Fruit fly (Drosophila melanogaster) whole organism, embryonic: ENCODE results near the gene CG6126.

Experiments used
- Atf-2 ChIP-seq: fragments of 200-800 bp; sonication (Bioruptor generic); optimal IDR thresholded peaks from 2 replicates; lab custom pipeline; 2016; ENCODE audit warnings: missing biosample characterization, missing genetic modification characterization
- Blimp-1 ChIP-seq: fragments of 200-800 bp; sonication (Bioruptor generic); optimal IDR thresholded peaks from 3 replicates; lab custom pipeline; 2018; ENCODE audit warnings: missing biosample characterization, missing genetic modification characterization, mild to moderate bottlenecking, moderate library complexity, missing genetic modification reagents
- BtbVII ChIP-seq: fragments of 200-800 bp; sonication (Bioruptor generic); optimal IDR thresholded peaks from 3 replicates; lab custom pipeline; 2017; ENCODE audit warnings: missing biosample characterization, mild to moderate bottlenecking, missing genetic modification characterization
- CG10462 ChIP-seq: fragments of 200-800 bp; sonication (Bioruptor generic); optimal IDR thresholded peaks from 2 replicates; lab custom pipeline; 2016; ENCODE audit warnings: missing biosample characterization, missing genetic modification characterization
- CG10543 ChIP-seq: fragments of 200-800 bp; sonication (Bioruptor generic); optimal IDR thresholded peaks from 3 replicates; lab custom pipeline; 2017; ENCODE audit warnings: missing biosample characterization, mild to moderate bottlenecking, missing genetic modification characterization, moderate library complexity
- CG10959 ChIP-seq: fragments of 200-800 bp; sonication (Bioruptor generic); IDR thresholded peaks from 2 replicates; pipeline ENCODE4 v1.3.6; 2022; ENCODE audit warnings: missing biosample characterization, missing genetic modification characterization
- CG13624 ChIP-seq: fragments of 200-800 bp; sonication (Bioruptor generic); optimal IDR thresholded peaks from 2 replicates; lab custom pipeline; 2016; ENCODE audit warnings: missing biosample characterization, missing genetic modification characterization
- CG13775 ChIP-seq: fragments of 200-800 bp; sonication (Bioruptor generic); optimal IDR thresholded peaks from 3 replicates; lab custom pipeline; 2017; ENCODE audit warnings: missing biosample characterization, mild to moderate bottlenecking, missing genetic modification characterization
- CG13894 ChIP-seq: fragments of 200-800 bp; sonication (Bioruptor generic); optimal IDR thresholded peaks from 3 replicates; lab custom pipeline; 2018; ENCODE audit warnings: missing biosample characterization, mild to moderate bottlenecking, missing genetic modification characterization, moderate library complexity
- CG14710 ChIP-seq: fragments of 200-800 bp; sonication (Bioruptor generic); optimal IDR thresholded peaks from 3 replicates; lab custom pipeline; 2019; ENCODE audit warnings: missing biosample characterization, mild to moderate bottlenecking, missing genetic modification characterization, moderate library complexity
- CG17385 ChIP-seq: fragments of 200-800 bp; sonication (Bioruptor generic); optimal IDR thresholded peaks from 3 replicates; lab custom pipeline; 2018; ENCODE audit warnings: missing biosample characterization, mild to moderate bottlenecking, missing genetic modification characterization
- CG17802 ChIP-seq: fragments of 200-800 bp; sonication (Bioruptor generic); optimal IDR thresholded peaks from 2 replicates; lab custom pipeline; 2018; ENCODE audit warnings: missing biosample characterization, mild to moderate bottlenecking, missing genetic modification characterization, moderate library complexity
- CG18599 ChIP-seq: fragments of 200-800 bp; sonication (Bioruptor generic); optimal IDR thresholded peaks from 3 replicates; lab custom pipeline; 2017; ENCODE audit warnings: missing biosample characterization, missing genetic modification characterization, mild to moderate bottlenecking, moderate library complexity, missing genetic modification reagents
- CG2120 ChIP-seq: fragments of 200-800 bp; sonication (Bioruptor generic); optimal IDR thresholded peaks from 3 replicates; lab custom pipeline; 2016; ENCODE audit warnings: missing biosample characterization, missing genetic modification characterization
- CG30020 ChIP-seq: fragments of 200-800 bp; optimal IDR thresholded peaks from 2 replicates; lab custom pipeline; 2019; ENCODE audit warnings: missing biosample characterization, mild to moderate bottlenecking, missing genetic modification characterization, moderate library complexity
- CG4328 ChIP-seq: fragments of 200-800 bp; sonication (Bioruptor generic); optimal IDR thresholded peaks from 3 replicates; lab custom pipeline; 2017; ENCODE audit warnings: missing biosample characterization, missing genetic modification reagents, missing genetic modification characterization
- CG7271 ChIP-seq: fragments of 200-800 bp; sonication (Bioruptor generic); optimal IDR thresholded peaks from 2 replicates; lab custom pipeline; 2018; ENCODE audit warnings: missing biosample characterization, mild to moderate bottlenecking, missing genetic modification characterization, moderate library complexity
- CG8478 ChIP-seq: fragments of >200 bp; optimal IDR thresholded peaks from 2 replicates; lab custom pipeline; 2018
- CG9215 ChIP-seq: fragments of 200-800 bp; sonication (Bioruptor generic); IDR thresholded peaks from 2 replicates; pipeline ENCODE4 v1.3.6; 2022; ENCODE audit warnings: missing biosample characterization, missing genetic modification characterization
- E2f1 ChIP-seq: fragments of 200-800 bp; sonication (Bioruptor generic); IDR thresholded peaks from 2 replicates; pipeline ENCODE4 v1.3.6; 2022; ENCODE audit warnings: missing biosample characterization, missing genetic modification characterization
- ERR ChIP-seq: fragments of 200-800 bp; sonication (Bioruptor generic); optimal IDR thresholded peaks from 2 replicates; lab custom pipeline; 2016; ENCODE audit warnings: missing biosample characterization, missing genetic modification characterization
- Fer2 ChIP-seq: fragments of 200-800 bp; sonication (Bioruptor generic); optimal IDR thresholded peaks from 2 replicates; lab custom pipeline; 2018; ENCODE audit warnings: missing biosample characterization, mild to moderate bottlenecking, missing genetic modification characterization, moderate library complexity
- H2.0 ChIP-seq: fragments of 200-800 bp; sonication (Bioruptor generic); IDR thresholded peaks from 2 replicates; pipeline ENCODE4 v1.3.6; 2022; ENCODE audit warnings: missing biosample characterization, missing genetic modification characterization
- HLHmδ ChIP-seq: fragments of 200-800 bp; sonication (Bioruptor generic); optimal IDR thresholded peaks from 2 replicates; lab custom pipeline; 2018; ENCODE audit warnings: missing biosample characterization, mild to moderate bottlenecking, missing genetic modification characterization, moderate library complexity
- Hey ChIP-seq: fragments of 200-800 bp; sonication (Bioruptor generic); optimal IDR thresholded peaks from 3 replicates; lab custom pipeline; 2018; ENCODE audit warnings: missing biosample characterization, mild to moderate bottlenecking, missing genetic modification characterization
- Hmr ChIP-seq: fragments of 200-800 bp; sonication (Bioruptor generic); optimal IDR thresholded peaks from 3 replicates; lab custom pipeline; 2017; ENCODE audit warnings: mild to moderate bottlenecking, missing biosample characterization, missing genetic modification reagents, missing genetic modification characterization
- Pdp1 ChIP-seq, 2 experiments: fragments of 200-800 bp; sonication (Bioruptor generic); optimal IDR thresholded peaks; 3 replicates each; lab custom pipeline; 2016; ENCODE audit warnings: missing biosample characterization in 2 of 2, missing genetic modification characterization in 2 of 2, mild to moderate bottlenecking in 1 of 2, moderate library complexity in 1 of 2
- Six4 ChIP-seq: fragments of 200-800 bp; sonication (Bioruptor generic); optimal IDR thresholded peaks from 2 replicates; lab custom pipeline; 2016; ENCODE audit warnings: missing biosample characterization, missing genetic modification characterization
- chinmo ChIP-seq: fragments of 200-800 bp; sonication (Bioruptor generic); IDR thresholded peaks from 4 replicates; pipeline ENCODE4 v1.3.6; 2022; ENCODE audit warnings: missing biosample characterization, missing genetic modification characterization; ENCODE audit not compliant: partially characterized antibody
- corto ChIP-seq: fragments of 200-800 bp; sonication (Bioruptor generic); optimal IDR thresholded peaks from 2 replicates; lab custom pipeline; 2016; ENCODE audit warnings: missing biosample characterization, mild to moderate bottlenecking, missing genetic modification characterization, moderate library complexity
- danr ChIP-seq: fragments of 200-800 bp; sonication (Bioruptor generic); IDR thresholded peaks from 2 replicates; pipeline ENCODE4 v1.3.6; 2022; ENCODE audit warnings: missing biosample characterization, missing genetic modification characterization
- exex ChIP-seq: fragments of 200-800 bp; sonication (Bioruptor generic); optimal IDR thresholded peaks from 4 replicates; lab custom pipeline; 2018; ENCODE audit warnings: missing biosample characterization, mild to moderate bottlenecking, missing genetic modification characterization, moderate library complexity
- fd96Cb ChIP-seq: fragments of 200-800 bp; sonication (Bioruptor generic); optimal IDR thresholded peaks from 2 replicates; lab custom pipeline; 2018; ENCODE audit warnings: missing biosample characterization, mild to moderate bottlenecking, missing genetic modification characterization, moderate library complexity
- grn ChIP-seq: fragments of 200-800 bp; sonication (Bioruptor generic); optimal IDR thresholded peaks from 3 replicates; lab custom pipeline; 2017; ENCODE audit warnings: missing biosample characterization, missing genetic modification characterization
- her ChIP-seq: fragments of 200-800 bp; sonication (Bioruptor generic); optimal IDR thresholded peaks from 2 replicates; lab custom pipeline; 2016; ENCODE audit warnings: missing biosample characterization, missing genetic modification characterization
- knrl ChIP-seq: fragments of 200-800 bp; sonication (Bioruptor generic); IDR thresholded peaks from 3 replicates; pipeline ENCODE4 v1.3.6; 2022; ENCODE audit warnings: missing biosample characterization, missing genetic modification characterization; ENCODE audit not compliant: partially characterized antibody
- lab ChIP-seq: fragments of 200-800 bp; sonication (Bioruptor generic); optimal IDR thresholded peaks from 3 replicates; lab custom pipeline; 2017; ENCODE audit warnings: missing biosample characterization, missing genetic modification characterization, mild to moderate bottlenecking, moderate library complexity, missing genetic modification reagents
- mirr ChIP-seq: fragments of 200-800 bp; sonication (Bioruptor generic); optimal IDR thresholded peaks from 3 replicates; lab custom pipeline; 2018; ENCODE audit warnings: missing biosample characterization, mild to moderate bottlenecking, missing genetic modification characterization
- nerfin-2 ChIP-seq: fragments of 200-800 bp; sonication (Bioruptor generic); IDR thresholded peaks from 2 replicates; pipeline ENCODE4 v1.3.6; 2022; ENCODE audit warnings: missing biosample characterization, missing genetic modification characterization; ENCODE audit not compliant: partially characterized antibody
- oc ChIP-seq: fragments of 200-800 bp; sonication (Bioruptor generic); optimal IDR thresholded peaks from 2 replicates; lab custom pipeline; 2018; ENCODE audit warnings: missing biosample characterization, mild to moderate bottlenecking, missing genetic modification characterization, moderate library complexity
- schlank ChIP-seq: fragments of 200-800 bp; sonication (Bioruptor generic); optimal IDR thresholded peaks from 2 replicates; lab custom pipeline; 2018; ENCODE audit warnings: missing biosample characterization, mild to moderate bottlenecking, missing genetic modification characterization
- sd ChIP-seq: fragments of 200-800 bp; sonication (Bioruptor generic); optimal IDR thresholded peaks from 3 replicates; lab custom pipeline; 2018; ENCODE audit warnings: missing biosample characterization, mild to moderate bottlenecking, missing genetic modification characterization, moderate library complexity
- sisA ChIP-seq: fragments of 200-800 bp; sonication (Bioruptor generic); IDR thresholded peaks from 2 replicates; pipeline ENCODE4 v1.3.6; 2022; ENCODE audit warnings: missing biosample characterization, missing genetic modification characterization
- slp2 ChIP-seq: fragments of 200-800 bp; sonication (Bioruptor generic); optimal IDR thresholded peaks from 2 replicates; lab custom pipeline; 2016; ENCODE audit warnings: missing biosample characterization, missing genetic modification characterization
- sr ChIP-seq: fragments of 200-800 bp; sonication (Bioruptor generic); IDR thresholded peaks from 3 replicates; pipeline ENCODE4 v1.3.6; 2022; ENCODE audit warnings: missing biosample characterization, missing genetic modification characterization
- z ChIP-seq: fragments of 200-800 bp; sonication (Bioruptor generic); IDR thresholded peaks from 3 replicates; pipeline ENCODE4 v1.3.6; 2022; ENCODE audit warnings: missing biosample characterization, missing genetic modification characterization

CG6126 gene

DNA sequence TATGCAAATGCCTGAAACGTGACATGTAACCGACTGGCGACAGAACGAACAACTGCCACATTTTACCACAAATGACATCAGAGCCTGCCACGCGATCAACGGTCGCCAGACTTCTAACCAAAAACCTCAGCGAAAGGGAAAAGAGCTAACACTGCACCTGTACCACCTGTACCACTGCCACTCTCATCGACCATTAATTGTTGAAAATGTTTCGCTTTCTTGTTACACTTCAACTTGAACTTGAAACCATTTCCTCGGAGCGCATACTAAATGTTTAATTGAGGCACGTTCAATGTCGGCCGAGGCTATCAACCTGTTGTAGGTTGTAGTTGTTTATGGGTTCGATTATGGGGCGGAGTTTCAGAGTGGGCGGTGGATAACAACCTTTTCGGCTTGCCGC is 26.4 kb downstream of the CG6126 start:
- TF ChIP-seq CG7271 (tag; lab: Kevin White, UChicago) (no peak), ERR (GFP tag; lab: Kevin White, UChicago) (no peak), Blimp-1 (peak; percentile 64), CG8478 (lab: Kevin White, UChicago) (peak; percentile 66), CG10959 (GFP tag; lab: Robert Waterston, UW) (no peak), Fer2 (tag; lab: Kevin White, UChicago) (no peak), E2f1 (GFP tag; lab: Robert Waterston, UW) (no peak), CG30020 (tag; lab: Kevin White, UChicago) (no peak)

dm6 chr3R:16173500-16173899 is 29.4 kb downstream of the CG6126 start:
- TF ChIP-seq exex (tag; lab: Kevin White, UChicago) (peak; percentile 91), CG17385 (GFP tag; lab: Kevin White, UChicago) (peak; percentile 22), mirr (GFP tag; lab: Kevin White, UChicago) (peak; percentile 90), HLHmδ (GFP tag; lab: Kevin White, UChicago) (no peak)

DNA sequence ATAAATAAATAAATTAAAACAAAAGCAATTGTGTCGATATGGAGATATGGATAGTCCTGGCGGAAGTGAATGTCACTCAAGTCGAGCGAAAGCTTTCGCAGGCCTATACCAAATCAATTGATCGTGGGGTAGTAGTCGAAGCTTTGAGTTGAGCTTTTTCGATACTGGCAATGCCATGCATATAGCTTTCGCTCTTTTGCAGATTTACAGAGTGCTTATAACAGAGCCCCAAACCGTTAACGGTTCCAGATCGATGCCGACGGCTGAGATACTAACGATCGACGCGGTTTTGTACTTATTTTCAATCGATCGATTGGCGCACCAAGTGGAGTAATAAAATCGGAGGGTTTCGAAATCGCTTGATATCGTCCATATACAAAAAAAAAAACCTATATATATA is 31.1 kb downstream of the CG6126 start, which contains the start of gene CG8925:
CG8925 (plus strand) TSS at position 245 of the 400 bp plus-strand sequence.
- TF ChIP-seq oc (tag; lab: Kevin White, UChicago): no peak
- no peak for TF ChIP-seq CG13894 (tag; lab: Kevin White, UChicago)
- TF ChIP-seq z: peak; percentile 89
- TF ChIP-seq Six4 (GFP tag; lab: Kevin White, UChicago): no peak
- TF ChIP-seq Hey (tag; lab: Kevin White, UChicago): no peak
- no peak for TF ChIP-seq CG13775 (GFP tag; lab: Kevin White, UChicago)
- peak; percentile 69 for TF ChIP-seq CG9215 (GFP tag; lab: Robert Waterston, UW)
- TF ChIP-seq danr: no peak
- TF ChIP-seq sisA: no peak
- no peak for TF ChIP-seq CG10462 (GFP tag; lab: Kevin White, UChicago)
- TF ChIP-seq grn (GFP tag; lab: Kevin White, UChicago): peak; percentile 21
- peak; percentile 69; the same call in 1 of the 4 replicates for TF ChIP-seq chinmo (GFP tag; lab: Robert Waterston, UW)

dm6 chr3R:16168088-16168487 is 34.8 kb downstream of the CG6126 start:
- no peak for TF ChIP-seq corto (GFP tag; lab: Kevin White, UChicago)
- TF ChIP-seq Pdp1 (GFP tag; optimal IDR thresholded peaks at IDR 0.05; lab: Kevin White, UChicago): no peak
- TF ChIP-seq sd (tag; lab: Kevin White, UChicago): peak; percentile 27
- peak; percentile 39 for TF ChIP-seq schlank
- no peak for TF ChIP-seq Atf-2
- TF ChIP-seq BtbVII (GFP tag; lab: Kevin White, UChicago): no peak
- no peak for TF ChIP-seq CG2120 (GFP tag; lab: Kevin White, UChicago)
- TF ChIP-seq CG13624: no peak
- no peak for TF ChIP-seq fd96Cb (tag; lab: Kevin White, UChicago)
- TF ChIP-seq slp2 (GFP tag; lab: Kevin White, UChicago): no peak
- peak; percentile 5 for TF ChIP-seq CG4328 (GFP tag; lab: Kevin White, UChicago)
- no peak for TF ChIP-seq her (GFP tag; lab: Kevin White, UChicago)
- no peak for TF ChIP-seq nerfin-2 (GFP tag; lab: Robert Waterston, UW)
- no peak for TF ChIP-seq CG14710
- TF ChIP-seq CG10543: peak; percentile 21
- peak; percentile 64 for TF ChIP-seq lab
- TF ChIP-seq CG17802 (tag; lab: Kevin White, UChicago): no peak
- 0 out of 3 replicates have a peak, but pooled peaks have one; percentile 14 for TF ChIP-seq sr (GFP tag; lab: Robert Waterston, UW)
- peak; percentile 72 for TF ChIP-seq CG18599
- TF ChIP-seq knrl: no peak
- peak; percentile 19 for TF ChIP-seq Hmr (GFP tag; lab: Kevin White, UChicago)
- TF ChIP-seq H2.0 (GFP tag; lab: Robert Waterston, UW): no peak
